Worm (Caenorhabditis elegans) whole organism, L4 larva: ENCODE results near the gene C45G9.4.

Source experiments
- D1046.2 ChIP-seq: fragments of 200-800 bp; sonication (Bioruptor generic); IDR thresholded peaks from 2 replicates; pipeline ENCODE4 v1.3.6; 2022; ENCODE audit warnings: missing genetic modification characterization, missing compliant biosample characterization
- F10B5.3 ChIP-seq: sonication (generic microtip); optimal IDR thresholded peaks from 2 replicates; lab custom pipeline; 2016; ENCODE audit warnings: mild to moderate bottlenecking, missing genetic modification characterization, missing compliant biosample characterization
- F26F4.8 ChIP-seq: fragments of 200-800 bp; sonication (Bioruptor generic); conservative IDR thresholded peaks from 2 replicates; pipeline ENCODE4 v1.3.6; 2022; ENCODE audit warnings: missing genetic modification characterization, missing compliant biosample characterization
- F37D6.2 ChIP-seq: sonication (generic microtip); optimal IDR thresholded peaks from 2 replicates; lab custom pipeline; 2016; ENCODE audit warnings: mild to moderate bottlenecking, missing genetic modification characterization, missing compliant biosample characterization
- Y75B8A.6 ChIP-seq: fragments of 200-800 bp; sonication (Bioruptor generic); IDR thresholded peaks from 2 replicates; pipeline ENCODE4 v1.3.6; 2022; ENCODE audit warnings: missing genetic modification reagents, missing genetic modification characterization, missing compliant biosample characterization
- ZK337.2 ChIP-seq: fragments of 200-800 bp; sonication (Bioruptor generic); IDR thresholded peaks from 2 replicates; pipeline ENCODE4 v1.3.6; 2022; ENCODE audit warnings: missing genetic modification reagents, missing genetic modification characterization, missing compliant biosample characterization
- aha-1 ChIP-seq: fragments of 150-350 bp; peaks from one replicate; lab custom pipeline; 2014; ENCODE audit warnings: missing biosample characterization, missing genetic modification characterization
- aly-2 ChIP-seq: sonication (generic microtip); optimal IDR thresholded peaks from 2 replicates; lab custom pipeline; 2018; ENCODE audit warnings: missing biosample characterization, missing genetic modification characterization
- ama-1 ChIP-seq: fragments of 150-350 bp; optimal IDR thresholded peaks from 2 replicates; lab custom pipeline; 2014; ENCODE audit warnings: inconsistent platforms, mixed read lengths
- ceh-20 ChIP-seq: fragments of 200-800 bp; sonication (Bioruptor generic); IDR thresholded peaks from 2 replicates; pipeline ENCODE4 v1.3.6; 2022; ENCODE audit warnings: missing genetic modification reagents, missing genetic modification characterization, missing compliant biosample characterization
- ceh-28 ChIP-seq: fragments of 150-350 bp; optimal IDR thresholded peaks from 2 replicates; lab custom pipeline; 2014; ENCODE audit warnings: missing biosample characterization, missing genetic modification reagents, missing genetic modification characterization
- ctbp-1 ChIP-seq: fragments of 200-800 bp; sonication (Bioruptor generic); IDR thresholded peaks from 2 replicates; pipeline ENCODE4 v1.3.6; 2022; ENCODE audit warnings: missing genetic modification reagents, missing genetic modification characterization, missing compliant biosample characterization
- daf-12 ChIP-seq: fragments of 150-350 bp; optimal IDR thresholded peaks from 2 replicates; lab custom pipeline; 2014; ENCODE audit warnings: missing biosample characterization, missing genetic modification reagents, missing genetic modification characterization
- dpl-1 ChIP-seq: fragments of 150-350 bp; optimal IDR thresholded peaks from 2 replicates; lab custom pipeline; 2014; ENCODE audit warnings: missing biosample characterization, missing genetic modification reagents, missing genetic modification characterization
- gei-8 ChIP-seq: fragments of 200-800 bp; sonication (Bioruptor generic); optimal IDR thresholded peaks from 2 replicates; lab custom pipeline; 2018; ENCODE audit warnings: mild to moderate bottlenecking, missing genetic modification characterization, missing compliant biosample characterization
- hif-1 ChIP-seq, 2 experiments: sonication (generic microtip); optimal IDR thresholded peaks; 2 replicates each; lab custom pipeline; 2016 to 2017; ENCODE audit warnings: missing compliant biosample characterization in 2 of 2, missing genetic modification characterization in 2 of 2, missing genetic modification reagents in 2 of 2, missing genotype in 2 of 2, mild to moderate bottlenecking in 1 of 2
- hlh-11 ChIP-seq: fragments of 200-800 bp; sonication (Bioruptor generic); optimal IDR thresholded peaks from 2 replicates; lab custom pipeline; 2018; ENCODE audit warnings: mild to moderate bottlenecking, missing genetic modification characterization, missing compliant biosample characterization
- hlh-30 ChIP-seq: sonication (generic microtip); optimal IDR thresholded peaks from 2 replicates; lab custom pipeline; 2017; ENCODE audit warnings: antibody characterized with exemption, mild to moderate bottlenecking, missing genetic modification characterization, missing compliant biosample characterization; ENCODE audit not compliant: insufficient read depth
- jun-1 ChIP-seq: fragments of 150-350 bp; optimal IDR thresholded peaks from 2 replicates; lab custom pipeline; 2014; ENCODE audit warnings: missing biosample characterization, missing genetic modification reagents, missing genetic modification characterization
- lim-7 ChIP-seq: fragments of 200-800 bp; sonication (Bioruptor generic); IDR thresholded peaks from 2 replicates; pipeline ENCODE4 v1.3.6; 2022; ENCODE audit warnings: missing genetic modification characterization, missing compliant biosample characterization
- lin-1 ChIP-seq: fragments of 200-800 bp; sonication (Bioruptor generic); IDR thresholded peaks from 2 replicates; pipeline ENCODE4 v1.3.6; 2022; ENCODE audit warnings: missing genetic modification reagents, missing genetic modification characterization, missing compliant biosample characterization
- lin-13 ChIP-seq: fragments of 150-350 bp; optimal IDR thresholded peaks from 2 replicates; lab custom pipeline; 2014; ENCODE audit warnings: missing biosample characterization, missing genetic modification reagents, missing genetic modification characterization
- lin-29 ChIP-seq: fragments of 200-800 bp; sonication (Bioruptor generic); IDR thresholded peaks from 2 replicates; pipeline ENCODE4 v1.3.6; 2022; ENCODE audit warnings: missing genetic modification reagents, missing genetic modification characterization, missing compliant biosample characterization
- lin-38 ChIP-seq: fragments of 200-800 bp; sonication (Bioruptor generic); IDR thresholded peaks from 2 replicates; pipeline ENCODE4 v1.3.6; 2022; ENCODE audit warnings: missing genetic modification reagents, missing genetic modification characterization, missing compliant biosample characterization
- lsy-2 ChIP-seq, 2 experiments: fragments of 150-350 bp in 1 of 2; sonication (generic microtip) in 1 of 2; optimal IDR thresholded peaks; 2 replicates each; lab custom pipeline; 2014 to 2017; ENCODE audit warnings: missing biosample characterization in 2 of 2, missing genetic modification characterization in 2 of 2
- madf-9 ChIP-seq: fragments of 200-800 bp; sonication (Bioruptor generic); conservative IDR thresholded peaks from 2 replicates; pipeline ENCODE4 v1.3.6; 2022; ENCODE audit warnings: missing genetic modification reagents, missing genetic modification characterization, missing compliant biosample characterization
- mdl-1 ChIP-seq, 2 experiments: fragments of 150-350 bp in 1 of 2; sonication (generic microtip) in 1 of 2; optimal IDR thresholded peaks; 2 replicates each; lab custom pipeline; 2014 to 2017; ENCODE audit warnings: missing biosample characterization in 2 of 2, missing genetic modification characterization in 2 of 2
- mdt-29 ChIP-seq: fragments of 200-800 bp; sonication (Bioruptor generic); IDR thresholded peaks from 2 replicates; pipeline ENCODE4 v1.3.6; 2022; ENCODE audit warnings: missing genetic modification reagents, missing genetic modification characterization, missing compliant biosample characterization
- mep-1 ChIP-seq: fragments of 150-350 bp; sonication (generic microtip); optimal IDR thresholded peaks from 3 replicates; lab custom pipeline; 2014; ENCODE audit warnings: missing biosample characterization, missing genetic modification characterization
- mes-2 ChIP-seq: sonication (generic microtip); optimal IDR thresholded peaks from 2 replicates; lab custom pipeline; 2016; ENCODE audit warnings: missing genotype, mild to moderate bottlenecking, missing genetic modification characterization, missing compliant biosample characterization; ENCODE audit not compliant: poor library complexity, severe bottlenecking
- nhr-111 ChIP-seq: fragments of 200-800 bp; sonication (Bioruptor generic); optimal IDR thresholded peaks from 2 replicates; lab custom pipeline; 2018; ENCODE audit warnings: mild to moderate bottlenecking, missing genetic modification characterization, missing compliant biosample characterization
- nhr-25 ChIP-seq: sonication (generic microtip); optimal IDR thresholded peaks from 2 replicates; lab custom pipeline; 2017; ENCODE audit warnings: missing genetic modification characterization, mild to moderate bottlenecking, missing compliant biosample characterization, antibody characterized with exemption, moderate library complexity, borderline replicate concordance; ENCODE audit not compliant: insufficient read depth
- nhr-42 ChIP-seq: fragments of 200-800 bp; sonication (Bioruptor generic); IDR thresholded peaks from 2 replicates; pipeline ENCODE4 v1.3.6; 2022; ENCODE audit warnings: missing genetic modification characterization, missing compliant biosample characterization
- nhr-48 ChIP-seq: sonication (generic microtip); optimal IDR thresholded peaks from 2 replicates; lab custom pipeline; 2016; ENCODE audit warnings: mild to moderate bottlenecking, missing genetic modification characterization, missing compliant biosample characterization
- nhr-77 ChIP-seq: fragments of 150-350 bp; optimal IDR thresholded peaks from 2 replicates; lab custom pipeline; 2014; ENCODE audit warnings: missing biosample characterization, missing genetic modification characterization
- pha-4 ChIP-seq, 2 experiments: fragments of 150-350 bp in 1 of 2; fragments of 200-800 bp in 1 of 2; sonication (Bioruptor generic) in 1 of 2; IDR thresholded peaks in 1 of 2; optimal IDR thresholded peaks in 1 of 2; 2 replicates each; pipeline versions ENCODE4 v1.3.6 to Lab custom; 2014 to 2022; ENCODE audit warnings: missing genetic modification characterization in 2 of 2, missing genetic modification reagents in 2 of 2, missing biosample characterization in 1 of 2, missing compliant biosample characterization in 1 of 2
- php-3 ChIP-seq: fragments of 200-800 bp; sonication (Bioruptor generic); IDR thresholded peaks from 2 replicates; pipeline ENCODE4 v1.3.6; 2022; ENCODE audit warnings: missing genetic modification reagents, missing genetic modification characterization, missing compliant biosample characterization
- set-16 ChIP-seq: fragments of 200-800 bp; sonication (Bioruptor generic); IDR thresholded peaks from 2 replicates; pipeline ENCODE4 v1.3.6; 2022; ENCODE audit warnings: missing genetic modification reagents, missing genetic modification characterization, missing compliant biosample characterization
- skn-1 ChIP-seq: fragments of 150-350 bp; optimal IDR thresholded peaks from 2 replicates; lab custom pipeline; 2014; ENCODE audit warnings: missing biosample characterization, missing genetic modification characterization
- snpc-1.2 ChIP-seq: fragments of 200-800 bp; sonication (Bioruptor generic); IDR thresholded peaks from 2 replicates; pipeline ENCODE4 v1.3.6; 2022; ENCODE audit warnings: missing genetic modification reagents, missing genetic modification characterization, missing compliant biosample characterization
- spr-1 ChIP-seq: sonication (generic microtip); optimal IDR thresholded peaks from 2 replicates; lab custom pipeline; 2016; ENCODE audit warnings: mild to moderate bottlenecking, missing genetic modification characterization, missing compliant biosample characterization
- tra-1 ChIP-seq: fragments of 200-800 bp; sonication (Bioruptor generic); IDR thresholded peaks from 2 replicates; pipeline ENCODE4 v1.3.6; 2022; ENCODE audit warnings: missing genetic modification reagents, missing genetic modification characterization, missing compliant biosample characterization
- unc-130 ChIP-seq: sonication (generic microtip); optimal IDR thresholded peaks from 2 replicates; lab custom pipeline; 2016; ENCODE audit warnings: missing genetic modification reagents, missing genetic modification characterization, missing compliant biosample characterization
- unc-39 ChIP-seq: sonication (generic microtip); optimal IDR thresholded peaks from 2 replicates; lab custom pipeline; 2017; ENCODE audit warnings: missing biosample characterization, missing genetic modification characterization
- zfp-3 ChIP-seq: fragments of 200-800 bp; sonication (Bioruptor generic); conservative IDR thresholded peaks from 2 replicates; pipeline ENCODE4 v1.3.6; 2022; ENCODE audit warnings: missing genetic modification reagents, missing genetic modification characterization, missing compliant biosample characterization
- zip-2 ChIP-seq: fragments of 150-350 bp; optimal IDR thresholded peaks from 2 replicates; lab custom pipeline; 2014; ENCODE audit warnings: missing biosample characterization, missing genetic modification characterization
- ztf-11 ChIP-seq: fragments of 150-350 bp; optimal IDR thresholded peaks from 2 replicates; lab custom pipeline; 2014; ENCODE audit warnings: missing biosample characterization, missing genetic modification characterization
- ztf-7 ChIP-seq: fragments of 150-350 bp; optimal IDR thresholded peaks from 2 replicates; lab custom pipeline; 2014; ENCODE audit warnings: missing biosample characterization, missing genetic modification characterization

The C45G9.4 gene

DNA sequence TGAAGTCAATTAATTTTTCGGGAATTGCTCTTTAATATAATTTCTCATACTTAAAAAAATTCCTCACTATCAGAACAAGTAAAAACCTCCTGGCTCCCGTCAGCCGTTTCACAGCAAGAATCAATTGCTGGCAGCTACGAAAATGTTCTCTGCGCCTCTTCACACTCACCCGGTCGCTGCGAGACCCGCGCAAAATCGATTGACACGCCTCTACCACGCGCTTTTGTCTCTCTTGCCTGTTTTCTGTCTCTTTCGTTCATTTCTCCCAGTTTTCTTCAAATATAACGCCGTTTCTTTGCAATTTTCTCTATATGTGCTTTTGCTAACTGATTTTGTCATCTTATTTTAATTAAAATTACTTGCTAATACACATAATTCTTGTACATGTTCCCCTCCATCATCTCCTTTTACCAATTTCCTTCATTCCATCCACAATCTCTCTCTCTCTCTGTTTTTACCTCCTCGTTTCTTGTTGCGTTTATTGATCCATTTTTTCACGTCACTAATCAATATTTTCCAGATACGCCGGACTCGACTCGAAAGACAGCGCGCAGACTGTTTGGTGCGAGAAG, 38.0 kb upstream of the C45G9.4 start, which contains the start of gene pcf-11 (continued):
- TF ChIP-seq nhr-48, result no peak
- peak; percentile 86 for TF ChIP-seq aha-1 (tag; lab: Kevin White, UChicago)
- TF ChIP-seq gei-8, result no peak
- TF ChIP-seq set-16 (GFP tag; lab: Robert Waterston, UW), result peak; percentile 33; the same call in 1 of the 2 replicates
- no peak for TF ChIP-seq ztf-7
- TF ChIP-seq mdt-29 (GFP tag; lab: Robert Waterston, UW), result 0 out of 2 replicates have a peak, but pooled peaks have one; percentile 6
- TF ChIP-seq lin-13 (GFP tag; lab: Kevin White, UChicago), result peak; percentile 68
- peak; percentile 95 for TF ChIP-seq hlh-30
- peak; percentile 24 to 65 for TF ChIP-seq lsy-2 (tag; optimal IDR thresholded peaks at IDR 0.05; lab: Kevin White, UChicago)
- TF ChIP-seq mes-2 (tag; lab: Kevin White, UChicago), result peak; percentile 75
- peak; percentile 58 for TF ChIP-seq ceh-28 (tag; lab: Kevin White, UChicago)
- TF ChIP-seq lin-29, result no peak
- peak; percentile 7 for TF ChIP-seq unc-130 (GFP tag; lab: Kevin White, UChicago)
- TF ChIP-seq nhr-77 (tag; lab: Kevin White, UChicago), result peak; percentile 52
- TF ChIP-seq D1046.2 (GFP tag; lab: Robert Waterston, UW), result no peak

DNA sequence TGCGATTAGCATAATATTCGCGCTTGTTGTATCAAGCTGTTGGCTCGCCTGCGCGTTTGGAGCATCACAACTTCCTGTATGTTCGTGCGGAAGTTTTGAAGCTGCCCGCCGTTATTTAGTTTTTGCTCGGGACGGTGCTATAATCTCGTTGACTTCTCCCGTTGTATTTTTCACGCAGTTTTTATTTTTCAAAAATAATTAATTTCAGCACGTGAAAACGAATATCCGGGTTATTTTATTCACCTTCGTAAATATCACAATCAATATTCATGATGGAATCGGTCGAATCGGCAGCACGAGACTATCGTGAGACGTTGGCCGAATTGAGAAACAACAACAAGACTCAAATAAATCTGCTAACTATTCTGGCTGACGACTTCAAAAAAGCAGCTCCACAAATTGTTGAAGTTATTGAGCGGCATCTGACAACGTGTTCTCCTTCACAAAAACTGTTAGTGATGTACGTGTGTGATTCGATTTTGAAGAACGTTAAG, 37.3 kb upstream of the C45G9.4 start:
- TF ChIP-seq hlh-11, result peak; percentile 15
- no peak for TF ChIP-seq mdl-1 (tag; optimal IDR thresholded peaks at IDR 0.05; lab: Kevin White, UChicago)
- TF ChIP-seq aly-2 (tag; lab: Kevin White, UChicago), result no peak
- TF ChIP-seq ZK337.2 (GFP tag; lab: Robert Waterston, UW), result 0 out of 2 replicates have a peak, but pooled peaks have one; percentile 26
- TF ChIP-seq nhr-25 (tag; lab: Kevin White, UChicago), result no peak
- TF ChIP-seq nhr-111, result no peak
- TF ChIP-seq lin-1 (GFP tag; lab: Robert Waterston, UW), result 0 out of 2 replicates have a peak, but pooled peaks have one; percentile 18
- no peak for TF ChIP-seq zip-2 (tag; lab: Kevin White, UChicago)
- TF ChIP-seq F10B5.3, result no peak
- no peak for TF ChIP-seq unc-39 (tag; lab: Kevin White, UChicago)
- TF ChIP-seq aha-1 (tag; lab: Kevin White, UChicago), result peak; percentile 80
- peak; percentile 20 for TF ChIP-seq dpl-1 (GFP tag; lab: Kevin White, UChicago)
- TF ChIP-seq ztf-11, result no peak
- TF ChIP-seq snpc-1.2 (GFP tag; lab: Robert Waterston, UW), result peak; percentile 41; the same call in 1 of the 2 replicates
- peak; percentile 82 for TF ChIP-seq zfp-3 (GFP tag; lab: Robert Waterston, UW)
- no peak for TF ChIP-seq nhr-42 (GFP tag; lab: Robert Waterston, UW)
- TF ChIP-seq Y75B8A.6 (GFP tag; lab: Robert Waterston, UW), result peak; percentile 79; the same call in 1 of the 2 replicates
- TF ChIP-seq jun-1 (tag; lab: Kevin White, UChicago), result peak; percentile 8
- TF ChIP-seq ama-1 (lab: Kevin White, UChicago), result peak; percentile 80
- TF ChIP-seq tra-1, result 0 out of 2 replicates have a peak, but pooled peaks have one; percentile 13
- no peak for TF ChIP-seq F26F4.8
- TF ChIP-seq ctbp-1 (GFP tag; lab: Robert Waterston, UW), result 0 out of 2 replicates have a peak, but pooled peaks have one; percentile 8
- no peak for TF ChIP-seq lim-7
- TF ChIP-seq mep-1 (tag; lab: Kevin White, UChicago), result peak; percentile 53
- peak; percentile 72 for TF ChIP-seq pha-4 (GFP tag; IDR thresholded peaks at IDR 0.05; lab: Robert Waterston, UW)
- TF ChIP-seq pha-4 (tag; optimal IDR thresholded peaks at IDR 0.05; lab: Kevin White, UChicago), result no peak
- TF ChIP-seq lin-38 (GFP tag; lab: Robert Waterston, UW), result peak; percentile 55; the same call in 1 of the 2 replicates
- TF ChIP-seq D1046.2 (GFP tag; lab: Robert Waterston, UW), result no peak
- peak; percentile 65 for TF ChIP-seq madf-9 (GFP tag; lab: Robert Waterston, UW)
- 0 out of 2 replicates have a peak, but pooled peaks have one; percentile 11 for TF ChIP-seq php-3 (GFP tag; lab: Robert Waterston, UW)
- no peak for TF ChIP-seq F37D6.2 (tag; lab: Kevin White, UChicago)
- peak in 1 of 2 experiments; percentile 43 for TF ChIP-seq hif-1 (tag; optimal IDR thresholded peaks at IDR 0.05; lab: Kevin White, UChicago)
- TF ChIP-seq daf-12, result no peak
- TF ChIP-seq spr-1 (tag; lab: Kevin White, UChicago), result peak; percentile 29
- TF ChIP-seq ceh-20, result peak; percentile 20; the same call in 1 of the 2 replicates
- no peak for TF ChIP-seq skn-1 (tag; lab: Kevin White, UChicago)
